Worm (Caenorhabditis elegans) whole organism, young adult: Measurements from ENCODE around the gene F08D12.4.

Experiments
- B0035.1 ChIP-seq: sonication (generic microtip); optimal IDR thresholded peaks from 2 replicates; lab custom pipeline; 2016; ENCODE audit warnings: missing genetic modification characterization, mild to moderate bottlenecking, missing compliant biosample characterization, missing genotype, missing genetic modification reagents
- B0261.1 ChIP-seq: sonication (generic microtip); optimal IDR thresholded peaks from 2 replicates; lab custom pipeline; 2016; ENCODE audit warnings: mild to moderate bottlenecking, missing genetic modification characterization, moderate library complexity, missing compliant biosample characterization
- B0336.3 ChIP-seq: fragments of 200-800 bp; sonication (Bioruptor generic); IDR thresholded peaks from 2 replicates; pipeline ENCODE4 v1.3.6; 2022; ENCODE audit warnings: missing genetic modification characterization, missing compliant biosample characterization
- D2030.7 ChIP-seq: fragments of 200-800 bp; sonication (Bioruptor generic); IDR thresholded peaks from 2 replicates; pipeline ENCODE4 v1.3.6; 2022; ENCODE audit warnings: missing genetic modification reagents, missing genetic modification characterization, missing compliant biosample characterization
- F33H1.4 ChIP-seq: fragments of 200-800 bp; sonication (Bioruptor generic); IDR thresholded peaks from 2 replicates; pipeline ENCODE4 v1.3.6; 2022; ENCODE audit warnings: missing genetic modification reagents, missing genetic modification characterization, missing compliant biosample characterization
- F55B11.4 ChIP-seq: sonication (generic microtip); optimal IDR thresholded peaks from 2 replicates; lab custom pipeline; 2016; ENCODE audit warnings: missing compliant biosample characterization, missing genetic modification characterization, borderline replicate concordance; ENCODE audit not compliant: insufficient read depth
- Y56A3A.18 ChIP-seq: fragments of 200-800 bp; sonication (Bioruptor generic); IDR thresholded peaks from 2 replicates; pipeline ENCODE4 v1.3.6; 2022; ENCODE audit warnings: missing genetic modification reagents, missing genetic modification characterization, missing compliant biosample characterization
- Y67H2A.10 ChIP-seq: fragments of 200-800 bp; sonication (Bioruptor generic); conservative IDR thresholded peaks from 2 replicates; pipeline ENCODE4 v1.3.6; 2022; ENCODE audit warnings: missing genetic modification reagents, missing genetic modification characterization, missing compliant biosample characterization
- aptf-3 ChIP-seq: fragments of 200-800 bp; sonication (Bioruptor generic); IDR thresholded peaks from 2 replicates; pipeline ENCODE4 v1.3.6; 2022; ENCODE audit warnings: missing genetic modification characterization, missing compliant biosample characterization
- bed-1 ChIP-seq: fragments of 200-800 bp; sonication (Bioruptor generic); IDR thresholded peaks from 2 replicates; pipeline ENCODE4 v1.3.6; 2022; ENCODE audit warnings: missing genetic modification reagents, missing genetic modification characterization, missing compliant biosample characterization
- cebp-1 ChIP-seq, 2 experiments: fragments of 200-800 bp in 1 of 2; sonication (Bioruptor generic) in 1 of 2; sonication (generic microtip) in 1 of 2; IDR thresholded peaks in 1 of 2; optimal IDR thresholded peaks in 1 of 2; 2 replicates each; pipeline versions ENCODE4 v1.3.6 to Lab custom; 2017 to 2022; ENCODE audit warnings: missing compliant biosample characterization in 2 of 2, missing genetic modification characterization in 2 of 2, mild to moderate bottlenecking in 1 of 2, missing genetic modification reagents in 1 of 2, moderate library complexity in 1 of 2
- cebp-2 ChIP-seq: fragments of 200-800 bp; sonication (Bioruptor generic); IDR thresholded peaks from 2 replicates; pipeline ENCODE4 v1.3.6; 2022; ENCODE audit warnings: missing genetic modification characterization, missing compliant biosample characterization
- ceh-40 ChIP-seq: fragments of 200-800 bp; sonication (Bioruptor generic); IDR thresholded peaks from 2 replicates; pipeline ENCODE4 v1.3.6; 2022; ENCODE audit warnings: missing genetic modification characterization, missing compliant biosample characterization
- die-1 ChIP-seq: sonication (generic microtip); optimal IDR thresholded peaks from 2 replicates; lab custom pipeline; 2016; ENCODE audit warnings: missing genotype, mild to moderate bottlenecking, missing genetic modification characterization, missing compliant biosample characterization
- egl-18 ChIP-seq: fragments of 200-800 bp; sonication (Bioruptor generic); IDR thresholded peaks from 2 replicates; pipeline ENCODE4 v1.3.6; 2022; ENCODE audit warnings: missing genetic modification reagents, missing genetic modification characterization, missing compliant biosample characterization
- egrh-3 ChIP-seq: fragments of 200-800 bp; sonication (Bioruptor generic); IDR thresholded peaks from 2 replicates; pipeline ENCODE4 v1.3.6; 2022; ENCODE audit warnings: missing genetic modification reagents, missing genetic modification characterization, missing compliant biosample characterization
- fkh-3 ChIP-seq: sonication (generic microtip); optimal IDR thresholded peaks from 2 replicates; lab custom pipeline; 2016; ENCODE audit warnings: mild to moderate bottlenecking, missing genetic modification characterization, missing compliant biosample characterization
- him-1 ChIP-seq: sonication (generic microtip); optimal IDR thresholded peaks from 2 replicates; lab custom pipeline; 2016; ENCODE audit warnings: missing genotype, missing genetic modification reagents, missing genetic modification characterization, missing compliant biosample characterization
- hmg-1.2 ChIP-seq: fragments of 200-800 bp; sonication (Bioruptor generic); IDR thresholded peaks from 2 replicates; pipeline ENCODE4 v1.3.6; 2022; ENCODE audit warnings: missing genetic modification reagents, missing genetic modification characterization, missing compliant biosample characterization
- hmg-20 ChIP-seq: fragments of 200-800 bp; sonication (Bioruptor generic); IDR thresholded peaks from 2 replicates; pipeline ENCODE4 v1.3.6; 2022; ENCODE audit warnings: missing genetic modification reagents, missing genetic modification characterization, missing compliant biosample characterization
- lag-1 ChIP-seq: fragments of 200-800 bp; sonication (Bioruptor generic); IDR thresholded peaks from 2 replicates; pipeline ENCODE4 v1.3.6; 2022; ENCODE audit warnings: missing genetic modification reagents, missing genetic modification characterization, missing compliant biosample characterization
- lin-26 ChIP-seq: fragments of 200-800 bp; sonication (Bioruptor generic); IDR thresholded peaks from 2 replicates; pipeline ENCODE4 v1.3.6; 2022; ENCODE audit warnings: missing genetic modification reagents, missing genetic modification characterization, missing compliant biosample characterization
- lin-54 ChIP-seq: fragments of 200-800 bp; sonication (Bioruptor generic); optimal IDR thresholded peaks from 2 replicates; lab custom pipeline; 2018; ENCODE audit warnings: mild to moderate bottlenecking, missing genetic modification characterization, missing compliant biosample characterization
- lsl-1 ChIP-seq: fragments of 200-800 bp; sonication (Bioruptor generic); optimal IDR thresholded peaks from 2 replicates; lab custom pipeline; 2018; ENCODE audit warnings: mild to moderate bottlenecking, missing genetic modification characterization, moderate library complexity, missing compliant biosample characterization
- madf-3 ChIP-seq: fragments of 200-800 bp; sonication (Bioruptor generic); IDR thresholded peaks from 2 replicates; pipeline ENCODE4 v1.3.6; 2022; ENCODE audit warnings: missing genetic modification reagents, missing genetic modification characterization, missing compliant biosample characterization
- madf-6 ChIP-seq: fragments of 200-800 bp; sonication (Bioruptor generic); IDR thresholded peaks from 2 replicates; pipeline ENCODE4 v1.3.6; 2022; ENCODE audit warnings: missing genetic modification reagents, missing genetic modification characterization, missing compliant biosample characterization
- mcd-1 ChIP-seq: fragments of 200-800 bp; sonication (Bioruptor generic); IDR thresholded peaks from 2 replicates; pipeline ENCODE4 v1.3.6; 2022; ENCODE audit warnings: missing genetic modification reagents, missing genetic modification characterization, missing compliant biosample characterization
- nfya-1 ChIP-seq: sonication (generic microtip); optimal IDR thresholded peaks from 2 replicates; lab custom pipeline; 2017; ENCODE audit warnings: antibody characterized with exemption, missing compliant biosample characterization, missing genetic modification characterization, borderline replicate concordance; ENCODE audit not compliant: insufficient read depth
- nfya-2 ChIP-seq: fragments of 200-800 bp; sonication (Bioruptor generic); IDR thresholded peaks from 2 replicates; pipeline ENCODE4 v1.3.6; 2022; ENCODE audit warnings: missing genetic modification reagents, missing genetic modification characterization, missing compliant biosample characterization
- nfyb-1 ChIP-seq: fragments of 200-800 bp; sonication (Bioruptor generic); IDR thresholded peaks from 2 replicates; pipeline ENCODE4 v1.3.6; 2022; ENCODE audit warnings: missing genetic modification reagents, missing genetic modification characterization, missing compliant biosample characterization
- nhr-120 ChIP-seq: fragments of 200-800 bp; sonication (Bioruptor generic); IDR thresholded peaks from 2 replicates; pipeline ENCODE4 v1.3.6; 2022; ENCODE audit warnings: missing genetic modification characterization, missing compliant biosample characterization
- pbrm-1 ChIP-seq: fragments of 200-800 bp; sonication (Bioruptor generic); IDR thresholded peaks from 2 replicates; pipeline ENCODE4 v1.3.6; 2022; ENCODE audit warnings: missing genetic modification reagents, missing genetic modification characterization, missing compliant biosample characterization
- rpc-1 ChIP-seq, 2 experiments: fragments of 150-350 bp in 1 of 2; sonication (generic microtip) in 1 of 2; optimal IDR thresholded peaks; 2 replicates each; lab custom pipeline; 2014 to 2018; ENCODE audit warnings: missing biosample characterization in 1 of 2, missing genetic modification characterization in 1 of 2, missing genetic modification reagents in 1 of 2, missing genotype in 1 of 2
- snpc-4 ChIP-seq, 5 experiments: fragments of 150-350 bp in 1 of 5; sonication (generic microtip) in 4 of 5; optimal IDR thresholded peaks; 2 replicates each; lab custom pipeline; 2014 to 2018; ENCODE audit warnings: missing genetic modification characterization in 5 of 5, missing biosample characterization in 3 of 5, antibody characterized with exemption in 2 of 5, mild to moderate bottlenecking in 2 of 5, missing compliant biosample characterization in 2 of 5, missing genotype in 2 of 5, moderate library complexity in 2 of 5, missing genetic modification reagents in 1 of 5
- tbp1 ChIP-seq: fragments of 200-800 bp; sonication (Bioruptor generic); optimal IDR thresholded peaks from 2 replicates; lab custom pipeline; 2018; ENCODE audit warnings: mild to moderate bottlenecking, missing genetic modification characterization, missing compliant biosample characterization
- tlf-1 ChIP-seq: fragments of 200-800 bp; sonication (Bioruptor generic); optimal IDR thresholded peaks from 2 replicates; lab custom pipeline; 2018; ENCODE audit warnings: mild to moderate bottlenecking, missing genetic modification characterization, missing compliant biosample characterization
- zfh-2 ChIP-seq: fragments of 200-800 bp; sonication (Bioruptor generic); conservative IDR thresholded peaks from 2 replicates; pipeline ENCODE4 v1.3.6; 2022; ENCODE audit warnings: missing genetic modification reagents, missing genetic modification characterization, missing compliant biosample characterization
- ztf-18 ChIP-seq: sonication (generic microtip); optimal IDR thresholded peaks from 2 replicates; lab custom pipeline; 2016; ENCODE audit warnings: missing genotype, mild to moderate bottlenecking, missing genetic modification characterization, missing compliant biosample characterization
- ztf-25 ChIP-seq: fragments of 200-800 bp; sonication (Bioruptor generic); IDR thresholded peaks from 2 replicates; pipeline ENCODE4 v1.3.6; 2022; ENCODE audit warnings: missing genetic modification reagents, missing genetic modification characterization, missing compliant biosample characterization
- ztf-3 ChIP-seq: fragments of 200-800 bp; sonication (Bioruptor generic); optimal IDR thresholded peaks from 2 replicates; lab custom pipeline; 2018; ENCODE audit warnings: mild to moderate bottlenecking, missing genetic modification characterization, missing compliant biosample characterization

The F08D12.4 gene

DNA sequence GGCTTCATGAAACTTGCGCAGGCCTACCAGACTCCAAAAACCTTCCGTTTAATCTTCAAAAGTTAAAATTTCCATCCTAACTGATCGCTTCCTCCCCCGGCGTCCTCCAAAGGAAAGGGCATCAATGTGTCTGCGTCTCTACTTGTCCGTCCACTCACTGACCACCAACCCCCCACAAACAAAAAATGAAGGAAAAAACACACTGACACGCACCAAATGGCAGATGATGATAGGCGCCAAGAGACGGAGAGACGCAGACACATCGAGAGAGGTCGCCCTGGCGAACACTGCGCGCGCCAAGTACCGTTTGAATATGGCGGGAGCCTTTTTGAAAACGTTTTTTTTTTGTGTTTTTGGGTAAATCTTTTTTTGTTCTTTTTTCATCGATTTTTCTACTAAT is 43.2 kb upstream of the F08D12.4 start:
- no peak for TF ChIP-seq fkh-3 (tag; lab: Kevin White, UChicago)
- peak; percentile 61; the same call in 1 of the 2 replicates for TF ChIP-seq hmg-1.2
- no peak for TF ChIP-seq B0261.1
- 0 out of 2 replicates have a peak, but pooled peaks have one; percentile 12 for TF ChIP-seq cebp-2
- TF ChIP-seq madf-3 (GFP tag; lab: Robert Waterston, UW): 0 out of 2 replicates have a peak, but pooled peaks have one; percentile 23
- no peak for TF ChIP-seq B0336.3 (GFP tag; lab: Robert Waterston, UW)
- TF ChIP-seq aptf-3 (GFP tag; lab: Robert Waterston, UW): no peak
- TF ChIP-seq cebp-1 (GFP tag; IDR thresholded peaks at IDR 0.05; lab: Robert Waterston, UW): no peak
- peak; percentile 10 for TF ChIP-seq cebp-1 (tag; optimal IDR thresholded peaks at IDR 0.05; lab: Kevin White, UChicago)
- peak; percentile 39; the same call in 1 of the 2 replicates for TF ChIP-seq zfh-2 (GFP tag; lab: Robert Waterston, UW)

DNA sequence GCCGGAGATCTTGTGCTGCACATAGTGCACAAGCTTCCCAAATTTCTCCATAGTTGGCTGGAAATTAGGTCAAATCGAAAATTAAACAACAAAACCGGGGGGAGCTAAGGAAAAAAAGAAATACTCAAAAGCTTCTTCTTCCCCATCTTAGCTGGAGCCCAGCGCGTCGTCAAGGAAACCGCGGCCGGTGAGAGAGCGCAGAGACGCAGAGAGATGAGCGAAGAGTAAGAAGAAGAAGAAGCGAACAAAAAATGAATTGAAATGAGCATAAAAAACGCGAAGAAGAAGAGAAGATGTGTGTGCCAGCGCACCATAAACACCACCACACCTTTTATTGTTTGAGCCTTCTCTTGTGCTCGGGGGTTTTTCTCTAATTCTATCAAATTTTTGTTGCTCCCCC is 42.8 kb upstream of the F08D12.4 start, which contains the start of gene wdr-31:
Gene wdr-31 (minus strand): TSS at position 101 of the 400 bp plus-strand sequence.
- TF ChIP-seq B0035.1 (tag; lab: Kevin White, UChicago) (no peak), nfya-1 (no peak), die-1 (tag; lab: Kevin White, UChicago) (no peak), nfya-2 (GFP tag; lab: Robert Waterston, UW) (no peak), madf-6 (no peak)

DNA sequence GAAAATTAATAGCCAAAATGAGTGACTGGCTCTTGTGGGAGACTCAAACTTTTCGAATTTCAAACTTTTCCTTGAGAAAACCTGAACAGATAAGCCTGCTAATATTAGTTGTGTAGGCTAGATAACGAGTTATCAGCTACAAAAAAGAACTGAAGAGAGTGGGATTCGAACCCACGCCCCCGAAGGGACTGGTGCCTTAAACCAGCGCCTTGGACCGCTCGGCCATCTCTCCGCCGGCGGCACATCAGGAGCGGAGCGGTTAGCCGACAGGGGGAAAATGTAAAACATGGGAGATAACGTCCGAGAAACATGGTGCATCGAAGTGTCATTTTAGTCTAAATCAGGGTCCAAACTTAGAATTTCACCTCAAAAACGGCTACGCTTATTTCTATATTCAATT is 42.3 kb upstream of the F08D12.4 start:
- TF ChIP-seq hmg-20 (GFP tag; lab: Robert Waterston, UW) (peak; percentile 46; the same call in 1 of the 2 replicates), tlf-1 (GFP tag; lab: Kevin White, UChicago) (no peak), lin-26 (GFP tag; lab: Robert Waterston, UW) (peak; percentile 76), nhr-120 (GFP tag; lab: Robert Waterston, UW) (no peak), bed-1 (GFP tag; lab: Robert Waterston, UW) (no peak), egrh-3 (peak; percentile 72), F33H1.4 (no peak), hmg-1.2 (peak; percentile 55), ztf-18 (peak; percentile 14), lin-54 (peak; percentile 13), tbp1 (GFP tag; lab: Kevin White, UChicago) (peak; percentile 86), egl-18 (no peak), Y56A3A.18 (peak; percentile 39; the same call in 1 of the 2 replicates), him-1 (tag; lab: Kevin White, UChicago) (peak; percentile 59), F55B11.4 (tag; lab: Kevin White, UChicago) (no peak), B0261.1 (peak; percentile 74), pbrm-1 (GFP tag; lab: Robert Waterston, UW) (peak; percentile 35; the same call in 1 of the 2 replicates), ceh-40 (GFP tag; lab: Robert Waterston, UW) (0 out of 2 replicates have a peak, but pooled peaks have one; percentile 42), lsl-1 (GFP tag; lab: Kevin White, UChicago) (peak; percentile 5), snpc-4 (GFP tag; optimal IDR thresholded peaks at IDR 0.05; lab: Kevin White, UChicago) (no peak), snpc-4 (tag; optimal IDR thresholded peaks at IDR 0.05; lab: Kevin White, UChicago) (peak in 2 of 4 experiments; percentile 2 to 20), ztf-3 (GFP tag; lab: Kevin White, UChicago) (no peak), madf-6 (peak; percentile 53; the same call in 1 of the 2 replicates), Y67H2A.10 (GFP tag; lab: Robert Waterston, UW) (no peak), rpc-1 (optimal IDR thresholded peaks at IDR 0.05; lab: Kevin White, UChicago) (peak; percentile 50), rpc-1 (tag; optimal IDR thresholded peaks at IDR 0.05; lab: Kevin White, UChicago) (peak; percentile 75), die-1 (tag; lab: Kevin White, UChicago) (peak; percentile 48), cebp-2 (peak; percentile 61; the same call in 1 of the 2 replicates), ztf-25 (GFP tag; lab: Robert Waterston, UW) (peak; percentile 62; the same call in 1 of the 2 replicates), lag-1 (no peak), D2030.7 (GFP tag; lab: Robert Waterston, UW) (peak; percentile 68), mcd-1 (GFP tag; lab: Robert Waterston, UW) (peak; percentile 52; the same call in 1 of the 2 replicates), zfh-2 (GFP tag; lab: Robert Waterston, UW) (peak; percentile 43), nfyb-1 (GFP tag; lab: Robert Waterston, UW) (peak; percentile 68; the same call in 1 of the 2 replicates)
